Worm (Caenorhabditis elegans) whole organism, L4 larva: ENCODE results near the gene fbxa-66.

ENCODE experiments used
- D1046.2 ChIP-seq: fragments of 200-800 bp; sonication (Bioruptor generic); IDR thresholded peaks from 2 replicates; pipeline ENCODE4 v1.3.6; 2022; ENCODE audit warnings: missing genetic modification characterization, missing compliant biosample characterization
- ZK546.5 ChIP-seq, 2 experiments: sonication (generic microtip); optimal IDR thresholded peaks; 2 replicates each; lab custom pipeline; 2017; ENCODE audit warnings: missing biosample characterization in 2 of 2, missing genetic modification characterization in 2 of 2
- ceh-62 ChIP-seq: sonication (generic microtip); optimal IDR thresholded peaks from 2 replicates; lab custom pipeline; 2017; ENCODE audit warnings: missing biosample characterization, missing genetic modification characterization
- cey-2 ChIP-seq: sonication (generic microtip); optimal IDR thresholded peaks from 3 replicates; lab custom pipeline; 2017; ENCODE audit warnings: missing genetic modification characterization, mild to moderate bottlenecking, missing compliant biosample characterization, antibody characterized with exemption, borderline replicate concordance; ENCODE audit not compliant: insufficient read depth
- daf-16 ChIP-seq, 3 experiments: sonication (generic microtip); optimal IDR thresholded peaks; 2 replicates each; lab custom pipeline; 2016 to 2017; ENCODE audit warnings: missing genetic modification characterization in 3 of 3, missing genetic modification reagents in 3 of 3, mild to moderate bottlenecking in 2 of 3, missing compliant biosample characterization in 2 of 3, missing biosample characterization in 1 of 3, moderate library complexity in 1 of 3
- dmd-6 ChIP-seq: fragments of 200-800 bp; sonication (Bioruptor generic); IDR thresholded peaks from 2 replicates; pipeline ENCODE4 v1.3.6; 2022; ENCODE audit warnings: missing genetic modification reagents, missing genetic modification characterization, missing compliant biosample characterization
- dmd-8 ChIP-seq: fragments of 200-800 bp; sonication (Bioruptor generic); IDR thresholded peaks from 2 replicates; pipeline ENCODE4 v1.3.6; 2022; ENCODE audit warnings: missing genetic modification characterization, missing compliant biosample characterization
- gei-8 ChIP-seq: fragments of 200-800 bp; sonication (Bioruptor generic); optimal IDR thresholded peaks from 2 replicates; lab custom pipeline; 2018; ENCODE audit warnings: mild to moderate bottlenecking, missing genetic modification characterization, missing compliant biosample characterization
- lim-7 ChIP-seq: fragments of 200-800 bp; sonication (Bioruptor generic); IDR thresholded peaks from 2 replicates; pipeline ENCODE4 v1.3.6; 2022; ENCODE audit warnings: missing genetic modification characterization, missing compliant biosample characterization
- lin-13 ChIP-seq: fragments of 150-350 bp; optimal IDR thresholded peaks from 2 replicates; lab custom pipeline; 2014; ENCODE audit warnings: missing biosample characterization, missing genetic modification reagents, missing genetic modification characterization
- lin-38 ChIP-seq: fragments of 200-800 bp; sonication (Bioruptor generic); IDR thresholded peaks from 2 replicates; pipeline ENCODE4 v1.3.6; 2022; ENCODE audit warnings: missing genetic modification reagents, missing genetic modification characterization, missing compliant biosample characterization
- madf-9 ChIP-seq: fragments of 200-800 bp; sonication (Bioruptor generic); conservative IDR thresholded peaks from 2 replicates; pipeline ENCODE4 v1.3.6; 2022; ENCODE audit warnings: missing genetic modification reagents, missing genetic modification characterization, missing compliant biosample characterization
- mxl-3 ChIP-seq: fragments of 200-800 bp; sonication (Bioruptor generic); optimal IDR thresholded peaks from 2 replicates; lab custom pipeline; 2018; ENCODE audit warnings: mild to moderate bottlenecking, missing genetic modification characterization, missing compliant biosample characterization
- nhr-111 ChIP-seq: fragments of 200-800 bp; sonication (Bioruptor generic); optimal IDR thresholded peaks from 2 replicates; lab custom pipeline; 2018; ENCODE audit warnings: mild to moderate bottlenecking, missing genetic modification characterization, missing compliant biosample characterization
- nhr-237 ChIP-seq: sonication (generic microtip); optimal IDR thresholded peaks from 2 replicates; lab custom pipeline; 2017; ENCODE audit warnings: missing biosample characterization, missing genetic modification characterization
- nhr-25 ChIP-seq: sonication (generic microtip); optimal IDR thresholded peaks from 2 replicates; lab custom pipeline; 2017; ENCODE audit warnings: missing genetic modification characterization, mild to moderate bottlenecking, missing compliant biosample characterization, antibody characterized with exemption, moderate library complexity, borderline replicate concordance; ENCODE audit not compliant: insufficient read depth
- nhr-28 ChIP-seq: fragments of 150-350 bp; optimal IDR thresholded peaks from 2 replicates; lab custom pipeline; 2014; ENCODE audit warnings: missing biosample characterization, missing genetic modification characterization
- nhr-48 ChIP-seq: sonication (generic microtip); optimal IDR thresholded peaks from 2 replicates; lab custom pipeline; 2016; ENCODE audit warnings: mild to moderate bottlenecking, missing genetic modification characterization, missing compliant biosample characterization
- nhr-76 ChIP-seq: fragments of 150-350 bp; optimal IDR thresholded peaks from 2 replicates; lab custom pipeline; 2014; ENCODE audit warnings: missing biosample characterization, missing genetic modification characterization
- pha-4 ChIP-seq, 2 experiments: fragments of 150-350 bp in 1 of 2; fragments of 200-800 bp in 1 of 2; sonication (Bioruptor generic) in 1 of 2; IDR thresholded peaks in 1 of 2; optimal IDR thresholded peaks in 1 of 2; 2 replicates each; pipeline versions ENCODE4 v1.3.6 to Lab custom; 2014 to 2022; ENCODE audit warnings: missing genetic modification characterization in 2 of 2, missing genetic modification reagents in 2 of 2, missing biosample characterization in 1 of 2, missing compliant biosample characterization in 1 of 2
- pqm-1 ChIP-seq: sonication (generic microtip); optimal IDR thresholded peaks from 2 replicates; lab custom pipeline; 2017; ENCODE audit warnings: missing biosample characterization, missing genetic modification characterization
- sdz-12 ChIP-seq: fragments of 200-800 bp; sonication (Bioruptor generic); optimal IDR thresholded peaks from 2 replicates; lab custom pipeline; 2018; ENCODE audit warnings: mild to moderate bottlenecking, missing genetic modification characterization, missing compliant biosample characterization
- set-16 ChIP-seq: fragments of 200-800 bp; sonication (Bioruptor generic); IDR thresholded peaks from 2 replicates; pipeline ENCODE4 v1.3.6; 2022; ENCODE audit warnings: missing genetic modification reagents, missing genetic modification characterization, missing compliant biosample characterization
- snpc-4 ChIP-seq: fragments of 150-350 bp; optimal IDR thresholded peaks from 2 replicates; lab custom pipeline; 2014; ENCODE audit warnings: missing biosample characterization, missing genetic modification characterization
- vab-7 ChIP-seq: fragments of 200-800 bp; sonication (Bioruptor generic); IDR thresholded peaks from 2 replicates; pipeline ENCODE4 v1.3.6; 2022; ENCODE audit warnings: missing genetic modification reagents, missing genetic modification characterization, missing compliant biosample characterization
- zag-1 ChIP-seq: fragments of 150-350 bp; optimal IDR thresholded peaks from 2 replicates; lab custom pipeline; 2014; ENCODE audit warnings: missing biosample characterization, missing genetic modification characterization
- zfp-2 ChIP-seq: sonication (generic microtip); optimal IDR thresholded peaks from 2 replicates; lab custom pipeline; 2016; ENCODE audit warnings: mild to moderate bottlenecking, missing genetic modification characterization, missing compliant biosample characterization
- zfp-3 ChIP-seq: fragments of 200-800 bp; sonication (Bioruptor generic); conservative IDR thresholded peaks from 2 replicates; pipeline ENCODE4 v1.3.6; 2022; ENCODE audit warnings: missing genetic modification reagents, missing genetic modification characterization, missing compliant biosample characterization
- zip-2 ChIP-seq: fragments of 150-350 bp; optimal IDR thresholded peaks from 2 replicates; lab custom pipeline; 2014; ENCODE audit warnings: missing biosample characterization, missing genetic modification characterization

fbxa-66 gene

DNA sequence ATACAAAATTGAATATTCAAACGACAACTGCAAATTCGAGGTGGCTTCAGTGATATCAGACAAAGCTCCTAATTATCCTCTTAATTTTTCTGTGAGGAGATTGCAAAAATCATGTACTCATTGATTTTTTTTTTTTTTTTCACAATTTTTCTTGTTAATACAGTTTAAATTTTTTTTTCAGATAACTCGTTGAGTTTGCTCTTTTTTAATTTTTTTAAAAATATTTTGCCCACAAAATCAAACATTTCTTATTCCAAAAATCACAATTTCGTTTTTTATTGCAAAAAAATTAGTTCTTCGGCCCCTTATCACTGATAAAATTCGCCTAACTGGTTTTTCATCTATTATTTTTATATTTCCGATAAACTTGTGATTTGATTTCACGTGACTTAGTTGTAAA is 37.0 kb downstream of the fbxa-66 start, which contains the start of gene Y54F10BM.21:
Gene Y54F10BM.21, plus strand, starts transcription at position 301 of the 400 bp plus-strand sequence.
- TF ChIP-seq zfp-3 (GFP tag; lab: Robert Waterston, UW) (no peak), lin-13 (GFP tag; lab: Kevin White, UChicago) (no peak), D1046.2 (no peak), set-16 (GFP tag; lab: Robert Waterston, UW) (no peak), cey-2 (tag; lab: Kevin White, UChicago) (no peak), mxl-3 (no peak)
- TF ChIP-seq, all 104 proteins: peak for 0

DNA sequence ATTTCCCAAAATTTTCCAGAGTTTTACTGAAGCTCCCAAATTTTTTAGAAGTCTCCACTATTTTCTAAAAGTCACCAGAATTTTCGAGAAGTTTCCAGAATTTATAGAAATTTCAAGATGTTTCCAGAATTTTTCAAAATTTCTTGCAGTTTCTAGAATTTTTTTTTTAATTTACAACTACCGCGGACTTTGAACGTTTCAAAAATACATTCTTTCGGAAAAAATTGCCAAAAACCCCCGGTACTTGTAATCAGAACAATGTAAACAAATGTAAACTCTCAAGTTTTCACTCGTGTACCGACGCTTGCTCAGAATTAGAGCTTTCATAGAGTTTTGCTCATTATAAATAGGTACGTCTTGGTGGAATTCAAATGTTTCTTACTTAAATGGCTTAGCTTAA is 41.1 kb downstream of the fbxa-66 start, which contains the start of gene fbxa-39:
Gene fbxa-39, plus strand, starts transcription at position 301 of the 400 bp plus-strand sequence.
- TF ChIP-seq nhr-237 (tag; lab: Kevin White, UChicago) (no peak), snpc-4 (tag; lab: Kevin White, UChicago) (no peak), zip-2 (tag; lab: Kevin White, UChicago) (no peak), lim-7 (GFP tag; lab: Robert Waterston, UW) (no peak), vab-7 (GFP tag; lab: Robert Waterston, UW) (no peak), dmd-8 (no peak)

DNA sequence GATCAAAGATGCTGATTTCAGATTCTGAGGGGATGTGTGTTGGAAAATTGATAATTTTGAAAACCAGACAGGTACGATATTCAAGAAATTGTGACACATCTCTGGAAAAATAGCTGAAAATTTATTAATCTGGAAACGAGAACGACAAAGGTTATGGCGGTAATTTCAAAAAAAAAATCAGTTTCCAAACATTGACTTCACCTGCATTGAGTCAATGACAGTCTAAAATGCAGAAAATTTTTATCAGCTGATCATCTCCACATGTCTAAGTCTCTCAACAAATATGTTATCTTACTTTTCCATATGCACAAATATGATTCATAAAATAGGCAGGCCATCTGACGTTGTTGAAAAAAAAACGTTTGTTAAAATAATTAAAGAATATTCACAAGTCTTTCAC is 41.8 kb downstream of the fbxa-66 start, which contains the start of gene fbxa-48:
Gene fbxa-48, minus strand, starts transcription at position 101 of the 400 bp plus-strand sequence.
- peak; percentile 5 for TF ChIP-seq pqm-1 (tag; lab: Kevin White, UChicago)
- TF ChIP-seq gei-8 (GFP tag; lab: Kevin White, UChicago): no peak

DNA sequence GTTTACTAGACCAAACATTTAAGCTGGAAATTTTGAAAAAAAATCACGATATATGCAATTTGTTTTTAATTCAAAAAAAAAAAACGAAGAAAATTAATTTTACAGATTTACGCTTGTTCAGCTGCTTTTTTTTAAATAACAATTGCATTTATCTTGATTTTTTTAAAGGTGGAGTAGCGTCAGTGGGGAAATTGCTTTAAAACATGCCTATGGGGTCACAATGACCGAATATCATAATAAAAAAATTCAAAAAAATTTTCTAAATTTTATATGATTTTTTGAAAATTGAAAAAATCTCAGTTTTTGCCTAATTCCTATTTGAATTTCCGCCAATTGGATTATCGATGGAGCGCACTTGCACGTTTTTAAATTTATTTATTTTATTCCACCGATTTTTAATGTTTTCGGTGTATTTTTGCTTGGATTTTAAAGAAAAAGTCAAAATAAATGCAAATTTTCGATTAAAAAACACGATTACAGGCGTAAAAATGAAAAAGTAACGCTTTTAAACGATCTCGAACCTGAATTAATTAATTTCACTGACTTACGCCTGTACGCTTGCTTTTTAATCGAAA is 42.7 kb downstream of the fbxa-66 start:
- peak; percentile 67 for TF ChIP-seq lin-38 (GFP tag; lab: Robert Waterston, UW)

DNA sequence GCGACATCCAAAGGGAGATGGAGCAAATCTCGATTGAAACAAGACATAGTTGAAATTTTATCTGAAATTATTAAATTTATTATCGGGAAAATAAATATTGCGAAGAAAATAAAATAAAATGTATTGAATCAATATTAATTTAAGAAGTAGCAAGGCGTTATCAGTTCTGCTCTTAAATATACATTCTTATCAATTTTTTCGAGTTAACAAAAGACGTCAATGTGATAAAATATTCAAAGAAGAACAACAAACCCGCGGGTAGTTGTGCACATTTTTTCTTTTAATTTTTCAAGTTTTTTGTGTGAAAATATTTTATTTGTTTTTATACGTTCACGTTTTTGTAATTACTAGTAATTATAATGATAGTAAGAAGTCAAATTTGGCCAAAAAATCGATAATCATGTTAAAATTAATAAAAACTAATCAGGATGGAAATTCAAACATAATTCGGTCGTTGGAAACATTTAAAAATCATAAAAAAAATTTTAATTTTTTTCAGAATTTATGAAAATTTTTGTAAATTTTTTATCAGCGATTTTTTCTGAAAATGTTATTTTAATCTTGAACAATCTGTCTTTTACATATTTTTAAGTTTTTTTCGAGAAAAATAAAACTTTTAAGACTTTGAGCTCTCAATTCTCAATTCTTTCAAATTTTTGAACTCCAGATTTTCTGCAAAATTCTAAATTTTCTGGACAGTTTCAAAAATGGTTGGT is 47.7 kb downstream of the fbxa-66 start, which contains the start of gene fbxa-9:
Gene fbxa-9, plus strand, starts transcription at position 666 of the 716 bp plus-strand sequence.
- no peak for TF ChIP-seq ceh-62 (tag; lab: Kevin White, UChicago)
- TF ChIP-seq dmd-6 (GFP tag; lab: Robert Waterston, UW): no peak
- peak; percentile 42 for TF ChIP-seq nhr-28
- TF ChIP-seq sdz-12 (GFP tag; lab: Kevin White, UChicago): no peak
- no peak for TF ChIP-seq ZK546.5 (tag; optimal IDR thresholded peaks at IDR 0.05; lab: Kevin White, UChicago)
- TF ChIP-seq zfp-2 (tag; lab: Kevin White, UChicago): no peak
- no peak for TF ChIP-seq nhr-111 (GFP tag; lab: Kevin White, UChicago)
- TF ChIP-seq nhr-76 (tag; lab: Kevin White, UChicago): no peak
- no peak for TF ChIP-seq pha-4 (GFP tag; IDR thresholded peaks at IDR 0.05; lab: Robert Waterston, UW)
- TF ChIP-seq pha-4 (tag; optimal IDR thresholded peaks at IDR 0.05; lab: Kevin White, UChicago): no peak
- TF ChIP-seq madf-9: no peak
- no peak for TF ChIP-seq daf-16 (GFP tag; optimal IDR thresholded peaks at IDR 0.05; lab: Kevin White, UChicago)
- no peak for TF ChIP-seq daf-16 (tag; optimal IDR thresholded peaks at IDR 0.05; lab: Kevin White, UChicago)
- no peak for TF ChIP-seq zag-1 (tag; lab: Kevin White, UChicago)
- TF ChIP-seq pqm-1 (tag; lab: Kevin White, UChicago): peak; percentile 55

DNA sequence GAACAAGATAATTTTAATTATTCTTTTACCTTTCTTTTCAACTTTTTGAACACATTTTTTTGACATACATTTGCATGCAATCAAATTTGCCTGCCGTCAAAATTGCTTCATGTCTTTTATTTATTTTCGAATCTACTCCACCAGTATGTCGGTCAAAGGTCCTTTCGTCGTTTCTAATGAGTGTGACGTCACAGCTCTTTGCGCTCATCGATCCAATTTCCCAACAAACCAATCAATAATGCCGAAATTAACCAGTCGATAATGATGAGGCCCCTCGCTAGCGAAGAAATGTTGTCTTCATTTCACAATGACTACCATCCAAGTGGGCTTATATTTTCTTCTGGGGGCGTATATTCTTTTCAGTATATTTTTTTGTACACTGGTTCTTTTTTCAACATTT is 50.9 kb downstream of the fbxa-66 start, which contains the start of gene Y54F10BM.6:
Gene Y54F10BM.6, plus strand, starts transcription at position 301 of the 400 bp plus-strand sequence.
- TF ChIP-seq nhr-48 (tag; lab: Kevin White, UChicago): no peak
- no peak for TF ChIP-seq nhr-25
- no peak for TF ChIP-seq cey-2 (tag; lab: Kevin White, UChicago)
